Fruit fly (Drosophila melanogaster) ovary, adult (tissue): ENCODE data around the gene CG45122.

ENCODE experiments used
- CG17801 ChIP-seq: fragments of 200-800 bp; optimal IDR thresholded peaks from 2 replicates; lab custom pipeline; 2019; ENCODE audit warnings: missing biosample characterization, mild to moderate bottlenecking, missing genetic modification characterization, moderate library complexity; ENCODE audit not compliant: partially characterized antibody

The CG45122 gene

DNA sequence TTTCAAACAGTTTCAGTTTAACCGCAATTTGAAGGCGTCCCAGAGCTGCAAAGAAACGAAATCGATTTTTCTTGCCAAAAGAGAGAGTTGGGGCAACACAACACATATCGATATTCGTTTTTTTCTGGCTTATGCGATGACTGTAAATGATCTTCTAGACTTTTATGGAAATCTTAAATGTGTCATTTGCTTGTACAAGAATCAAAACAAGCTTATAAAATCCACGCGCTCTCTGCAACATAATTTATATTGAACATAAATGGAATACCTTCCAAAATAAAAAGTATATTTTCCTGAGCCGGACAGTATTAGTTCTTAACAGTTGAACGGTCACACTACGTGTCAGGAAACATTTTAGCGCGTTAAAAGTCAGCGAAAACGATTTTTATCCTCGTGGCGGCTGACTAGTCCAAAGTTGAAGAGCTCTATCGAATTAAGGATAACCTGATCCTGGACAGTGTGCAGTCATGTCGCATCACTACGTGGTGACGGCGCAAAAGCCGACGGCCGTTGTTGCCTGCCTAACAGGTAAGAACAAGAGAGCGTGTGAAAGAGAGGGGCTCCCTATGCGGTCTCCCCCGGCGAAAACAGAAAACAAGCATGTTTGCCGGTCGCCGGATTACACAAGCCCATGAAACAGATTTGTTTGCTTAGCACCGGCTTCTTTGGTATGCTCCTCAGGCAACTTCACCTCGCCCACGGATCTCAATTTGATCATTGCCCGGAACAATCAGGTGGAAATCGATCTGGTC lies 8.2 kb downstream of the CG45122 start, which contains the start of gene pic:
TSS of gene pic (plus strand) at position 304 of the 752 bp plus-strand sequence.
- no peak for TF ChIP-seq CG17801 (GFP tag; lab: Kevin White, UChicago)

dm6 chr3R:13056553-13056952 lies 12.6 kb downstream of the CG45122 start:
- TF ChIP-seq CG17801 (GFP tag; lab: Kevin White, UChicago), result no peak

DNA sequence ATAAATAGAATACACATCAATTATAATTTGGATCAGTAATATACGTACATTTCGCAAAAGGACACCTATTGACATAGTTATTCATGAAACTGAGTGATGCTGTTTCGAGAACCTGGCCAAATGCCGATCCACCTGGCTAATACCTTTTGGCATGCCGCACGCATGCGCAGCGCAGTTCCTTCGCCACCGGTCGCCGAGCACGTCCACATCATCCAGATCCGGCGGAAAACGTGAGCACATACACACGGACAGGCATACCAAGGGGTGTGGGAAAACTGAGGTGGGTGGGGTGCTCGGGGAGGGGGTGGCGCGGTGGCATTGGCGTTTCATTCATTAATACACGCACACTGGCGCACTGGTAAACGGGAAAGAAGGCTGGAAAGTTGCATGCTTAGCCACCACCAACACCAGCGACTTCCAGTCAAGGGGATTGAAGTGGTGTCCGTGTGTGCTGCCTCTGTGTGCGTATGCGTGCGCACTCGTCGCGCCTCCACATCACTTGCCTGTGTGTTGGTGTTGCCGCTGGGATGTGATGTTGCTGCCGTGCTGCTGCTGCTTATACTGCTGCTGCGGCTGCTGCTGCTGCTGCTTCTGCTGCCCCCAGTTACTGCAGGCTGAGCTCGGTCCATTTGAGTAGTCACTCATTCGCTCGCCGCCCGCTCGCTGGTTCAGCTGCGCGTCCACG lies 13.3 kb downstream of the CG45122 start, which contains the start of gene sim:
TSS of gene sim (plus strand) at position 635 of the 685 bp plus-strand sequence.
- no peak for TF ChIP-seq CG17801 (GFP tag; lab: Kevin White, UChicago)

- no peak for TF ChIP-seq CG17801 (GFP tag; lab: Kevin White, UChicago)
Observed at dm6 chr3R:13063746-13064592, 20.0 kb downstream of the CG45122 start.

- TF ChIP-seq CG17801 (GFP tag; lab: Kevin White, UChicago), result no peak
Observed at dm6 chr3R:13065180-13065757, 21.3 kb downstream of the CG45122 start.

DNA sequence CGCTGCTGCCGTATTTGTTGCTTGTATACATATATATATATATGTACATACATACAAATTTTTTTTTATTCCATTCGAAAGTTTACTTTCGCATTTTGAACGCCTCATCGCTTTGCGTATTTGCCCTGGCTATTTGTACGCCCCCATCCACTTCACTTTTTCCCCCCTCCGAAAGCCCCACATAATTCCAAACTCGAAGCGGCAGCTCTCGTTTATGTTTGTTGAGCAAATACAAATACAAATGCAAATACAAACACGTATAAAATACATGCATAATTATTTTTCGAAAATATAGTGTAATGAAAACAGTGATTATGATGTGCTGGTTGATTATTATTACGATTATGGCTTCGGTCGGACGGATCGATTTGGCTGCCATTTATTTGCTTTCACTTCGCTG lies 24.1 kb downstream of the CG45122 start:
- no peak for TF ChIP-seq CG17801 (GFP tag; lab: Kevin White, UChicago)

DNA sequence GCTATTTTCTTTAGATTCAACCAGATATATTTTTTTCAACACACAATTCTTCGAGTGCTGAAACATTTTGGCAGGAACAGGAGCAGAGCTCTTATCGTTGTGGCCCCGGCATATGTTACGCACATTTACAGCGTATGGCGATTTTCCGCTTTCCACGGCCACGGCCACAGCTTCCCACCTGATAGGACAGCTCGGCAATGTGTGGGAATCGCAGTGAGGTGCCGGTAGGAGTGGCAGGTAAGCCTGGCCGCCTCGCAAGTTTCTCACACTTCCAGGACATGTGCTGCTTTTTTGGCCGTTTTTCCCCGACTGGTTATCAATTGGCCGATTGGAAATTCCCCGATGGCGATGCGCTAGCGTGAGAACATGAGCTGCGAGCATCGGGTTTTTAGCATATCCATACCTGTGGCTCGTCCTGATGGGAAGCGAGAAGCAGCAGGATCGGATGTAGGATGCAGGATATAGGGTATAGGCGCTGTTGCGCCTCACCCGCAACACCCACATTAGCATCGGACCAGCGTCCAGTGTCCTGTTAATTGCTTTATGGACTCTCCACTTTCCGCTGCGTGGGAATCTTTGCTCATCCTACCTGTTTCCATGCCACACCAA lies 26.2 kb downstream of the CG45122 start:
- TF ChIP-seq CG17801 (GFP tag; lab: Kevin White, UChicago), result no peak

DNA sequence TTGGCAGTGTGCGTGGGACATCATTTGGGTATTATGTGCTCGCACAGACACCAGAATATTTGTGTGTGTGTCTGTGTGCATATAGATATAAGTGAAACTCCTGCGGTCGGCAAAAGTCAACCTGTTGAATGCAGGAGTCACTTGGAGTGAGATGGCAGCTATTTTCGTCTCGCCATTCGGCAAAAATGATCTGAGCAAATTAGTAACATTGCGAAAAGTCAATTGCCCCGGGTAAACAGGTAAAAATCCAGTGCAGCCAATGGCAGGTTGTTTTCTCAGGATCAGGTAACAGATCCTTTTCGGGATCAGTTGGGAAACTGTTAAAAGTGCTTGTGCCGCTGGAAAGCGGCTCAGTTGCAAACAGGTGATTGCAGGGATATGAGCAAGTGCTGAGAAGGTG lies 28.1 kb downstream of the CG45122 start:
- TF ChIP-seq CG17801 (GFP tag; lab: Kevin White, UChicago), result no peak

DNA sequence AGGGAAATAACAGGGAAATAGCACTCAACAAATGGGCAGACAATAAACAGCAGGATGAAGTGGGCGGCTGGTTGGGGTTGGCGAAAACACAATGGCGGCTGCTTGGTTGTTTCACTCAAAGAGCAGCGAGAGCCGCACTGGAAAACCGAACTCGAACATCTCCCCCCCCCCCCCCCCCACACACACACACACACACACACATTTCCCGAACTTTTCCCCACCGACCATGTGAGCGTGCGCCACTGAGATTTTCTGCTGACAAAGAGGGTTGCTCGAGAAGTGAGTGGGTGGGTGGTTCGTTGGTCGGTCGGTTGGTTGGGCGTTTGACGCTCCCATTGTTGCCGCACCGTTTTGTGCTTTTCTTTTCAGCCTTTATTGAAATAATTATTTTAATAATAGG lies 29.2 kb downstream of the CG45122 start:
- TF ChIP-seq CG17801 (GFP tag; lab: Kevin White, UChicago), result no peak

DNA sequence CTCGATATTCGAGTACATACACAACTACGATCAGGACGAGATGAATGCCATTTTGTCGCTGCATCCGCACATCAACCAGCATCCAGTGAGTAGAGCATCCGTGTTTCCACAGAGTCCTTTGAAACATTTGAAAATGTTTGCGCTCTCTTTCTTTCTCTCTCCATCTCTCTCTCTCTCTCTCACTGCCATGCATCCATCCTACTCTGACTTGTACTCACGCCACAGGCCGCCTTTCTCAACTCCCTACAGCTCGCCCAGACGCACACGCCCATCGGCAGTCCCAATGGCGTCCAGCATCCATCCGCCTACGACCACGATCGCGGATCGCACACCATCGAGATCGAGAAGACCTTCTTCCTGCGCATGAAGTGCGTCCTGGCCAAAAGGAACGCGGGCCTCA lies 30.6 kb downstream of the CG45122 start:
- TF ChIP-seq CG17801 (GFP tag; lab: Kevin White, UChicago), result no peak

- no peak for TF ChIP-seq CG17801 (GFP tag; lab: Kevin White, UChicago)
Observed at dm6 chr3R:13075728-13076127, 31.8 kb downstream of the CG45122 start.

DNA sequence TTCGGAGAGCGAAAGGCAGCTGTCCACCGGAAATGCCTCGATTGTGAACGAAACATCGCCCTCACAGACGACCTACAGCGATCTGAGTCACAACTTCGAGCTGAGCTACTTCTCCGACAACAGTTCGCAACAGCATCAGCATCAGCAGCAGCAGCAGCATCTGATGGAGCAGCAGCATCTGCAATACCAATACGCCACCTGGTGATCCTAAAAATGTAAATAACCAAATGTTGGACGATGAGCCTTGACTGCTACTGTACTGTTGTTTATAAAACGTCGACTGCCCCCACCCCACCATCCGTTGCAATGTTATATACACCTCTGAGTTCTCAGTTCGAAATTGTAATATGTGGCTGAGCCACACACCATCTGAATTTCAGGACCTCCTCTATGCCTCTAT lies 33.3 kb downstream of the CG45122 start:
- no peak for TF ChIP-seq CG17801 (GFP tag; lab: Kevin White, UChicago)

DNA sequence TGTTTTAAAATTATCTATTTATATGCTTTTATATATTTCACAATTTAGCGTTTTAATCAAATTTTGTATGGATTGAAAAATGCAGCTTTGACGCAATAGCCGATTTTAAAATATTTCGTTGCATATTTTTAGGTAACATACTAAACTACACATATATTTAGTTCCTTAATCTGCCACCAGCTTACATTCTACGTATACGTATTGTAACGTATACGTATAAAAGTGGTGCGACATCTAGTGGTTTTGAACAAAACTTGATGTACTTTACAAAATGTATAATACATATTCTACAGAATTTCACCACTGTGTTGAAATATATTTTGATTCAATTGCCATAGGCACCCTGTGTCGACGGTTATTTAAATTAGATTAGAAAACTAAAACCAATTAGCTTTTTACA lies 34.3 kb downstream of the CG45122 start:
- peak; percentile 0 for TF ChIP-seq CG17801 (GFP tag; lab: Kevin White, UChicago)

- TF ChIP-seq CG17801 (GFP tag; lab: Kevin White, UChicago), result no peak
Observed at dm6 chr3R:13082382-13082781, 38.4 kb downstream of the CG45122 start.
